Comparison of ENCODE assay signal across 6 worm cellular contexts in genomic region chrII:9092910-9093309, ce11.
TF ChIP-seq lines count a peak whose summit lies in the region.

No protein-coding gene starts in this region.

TF ChIP-seq in whole organism, L1 larva, 84 proteins besides CTCF, POLR2A, EP300 and RAD21 (continues in another document):
- TF ChIP-seq elt-3 (tag; optimal IDR thresholded peaks at IDR 0.05; lab: Kevin White, UChicago), result peak in 1 of 6 experiments; percentile 18
- no peak for TF ChIP-seq unc-98 (GFP tag; IDR thresholded peaks at IDR 0.05; lab: Robert Waterston, UW)
- TF ChIP-seq efl-3 (GFP tag; optimal IDR thresholded peaks at IDR 0.05; lab: Kevin White, UChicago), result no peak
- TF ChIP-seq unc-62 (GFP tag; optimal IDR thresholded peaks at IDR 0.05; lab: Kevin White, UChicago), result no peak
- TF ChIP-seq lin-35 (GFP tag; optimal IDR thresholded peaks at IDR 0.05; lab: Kevin White, UChicago), result peak in 1 of 2 experiments; percentile 22
- TF ChIP-seq dsc-1 (tag; optimal IDR thresholded peaks at IDR 0.05; lab: Kevin White, UChicago), result no peak
- TF ChIP-seq nhr-85 (tag; lab: Kevin White, UChicago), result peak; percentile 56
- TF ChIP-seq nhr-71 (tag; optimal IDR thresholded peaks at IDR 0.05; lab: Kevin White, UChicago), result peak; percentile 0
- no peak for TF ChIP-seq nhr-77 (tag; optimal IDR thresholded peaks at IDR 0.05; lab: Kevin White, UChicago)
- TF ChIP-seq fkh-10 (GFP tag; optimal IDR thresholded peaks at IDR 0.05; lab: Kevin White, UChicago), result no peak
- TF ChIP-seq nhr-47 (tag; optimal IDR thresholded peaks at IDR 0.05; lab: Kevin White, UChicago), result no peak
- TF ChIP-seq ceh-82 (tag; optimal IDR thresholded peaks at IDR 0.05; lab: Kevin White, UChicago), result no peak
- TF ChIP-seq elt-2 (tag; optimal IDR thresholded peaks at IDR 0.05; lab: Kevin White, UChicago), result peak; percentile 48
- no peak for TF ChIP-seq nhr-12 (tag; optimal IDR thresholded peaks at IDR 0.05; lab: Kevin White, UChicago)
- peak; percentile 22 for TF ChIP-seq vab-15 (tag; optimal IDR thresholded peaks at IDR 0.05; lab: Kevin White, UChicago)
- no peak for TF ChIP-seq C34B4.2 (tag; optimal IDR thresholded peaks at IDR 0.05; lab: Kevin White, UChicago)

TF ChIP-seq in whole organism, L2 larva, 48 proteins besides CTCF, POLR2A, EP300 and RAD21 (continues in another document):
- no peak for TF ChIP-seq gmeb-1 (tag; optimal IDR thresholded peaks at IDR 0.05; lab: Kevin White, UChicago)
- no peak for TF ChIP-seq snpc-4 (tag; optimal IDR thresholded peaks at IDR 0.05; lab: Kevin White, UChicago)
- TF ChIP-seq ztf-11 (tag; optimal IDR thresholded peaks at IDR 0.05; lab: Kevin White, UChicago), result no peak
- TF ChIP-seq R02D3.7 (tag; optimal IDR thresholded peaks at IDR 0.05; lab: Kevin White, UChicago), result no peak
- TF ChIP-seq sma-9 (GFP tag; optimal IDR thresholded peaks at IDR 0.05; lab: Kevin White, UChicago), result peak; percentile 28
- no peak for TF ChIP-seq sma-9 (tag; optimal IDR thresholded peaks at IDR 0.05; lab: Kevin White, UChicago)
- TF ChIP-seq egl-27 (tag; optimal IDR thresholded peaks at IDR 0.05; lab: Kevin White, UChicago), result no peak
- no peak for TF ChIP-seq nhr-23 (tag; optimal IDR thresholded peaks at IDR 0.05; lab: Kevin White, UChicago)
- no peak for TF ChIP-seq elt-3 (tag; optimal IDR thresholded peaks at IDR 0.05; lab: Kevin White, UChicago)
- no peak for TF ChIP-seq nhr-21 (tag; optimal IDR thresholded peaks at IDR 0.05; lab: Kevin White, UChicago)
- TF ChIP-seq nhr-12 (tag; optimal IDR thresholded peaks at IDR 0.05; lab: Kevin White, UChicago), result no peak
- no peak for TF ChIP-seq ztf-1 (GFP tag; conservative IDR thresholded peaks at IDR 0.05; lab: Robert Waterston, UW)
- no peak for TF ChIP-seq alr-1 (tag; optimal IDR thresholded peaks at IDR 0.05; lab: Kevin White, UChicago)
- no peak for TF ChIP-seq nhr-129 (tag; optimal IDR thresholded peaks at IDR 0.05; lab: Kevin White, UChicago)
- no peak for TF ChIP-seq ama-1 (optimal IDR thresholded peaks at IDR 0.05; lab: Kevin White, UChicago)
- TF ChIP-seq blmp-1 (tag; optimal IDR thresholded peaks at IDR 0.05; lab: Kevin White, UChicago; ENCODE audit: insufficient read depth), result no peak
- no peak for TF ChIP-seq nhr-77 (tag; optimal IDR thresholded peaks at IDR 0.05; lab: Kevin White, UChicago)

TF ChIP-seq in whole organism, L3 larva, 47 proteins besides CTCF, POLR2A, EP300 and RAD21:
- TF ChIP-seq ztf-4 (tag; optimal IDR thresholded peaks at IDR 0.05; lab: Kevin White, UChicago), result no peak
- TF ChIP-seq elt-2 (tag; optimal IDR thresholded peaks at IDR 0.05; lab: Kevin White, UChicago), result peak; percentile 57
- peak; percentile 67 for TF ChIP-seq pqm-1 (tag; optimal IDR thresholded peaks at IDR 0.05; lab: Kevin White, UChicago)
- peak; percentile 34 for TF ChIP-seq ceh-28 (tag; optimal IDR thresholded peaks at IDR 0.05; lab: Kevin White, UChicago)
TF ChIP-seq in whole organism, L3 larva: peak in this region for 3.

TF ChIP-seq in whole organism, L4 larva, 104 proteins besides CTCF, POLR2A, EP300 and RAD21 (continues in another document):
- TF ChIP-seq fos-1 (tag; optimal IDR thresholded peaks at IDR 0.05; lab: Kevin White, UChicago), result no peak
- no peak for TF ChIP-seq ceh-32 (tag; optimal IDR thresholded peaks at IDR 0.05; lab: Kevin White, UChicago; ENCODE audit: poor library complexity)
- TF ChIP-seq ZK337.2 (GFP tag; IDR thresholded peaks at IDR 0.05; lab: Robert Waterston, UW), result no peak
- peak; percentile 73 for TF ChIP-seq dmd-6 (GFP tag; IDR thresholded peaks at IDR 0.05; lab: Robert Waterston, UW)
- no peak for TF ChIP-seq snpc-4 (tag; optimal IDR thresholded peaks at IDR 0.05; lab: Kevin White, UChicago)
- no peak for TF ChIP-seq Y75B8A.6 (GFP tag; IDR thresholded peaks at IDR 0.05; lab: Robert Waterston, UW)
- TF ChIP-seq hlh-11 (tag; optimal IDR thresholded peaks at IDR 0.05; lab: Kevin White, UChicago), result peak; percentile 60
- no peak for TF ChIP-seq nhr-11 (tag; optimal IDR thresholded peaks at IDR 0.05; lab: Kevin White, UChicago)
- peak; percentile 58 for TF ChIP-seq hlh-30 (tag; optimal IDR thresholded peaks at IDR 0.05; lab: Kevin White, UChicago; ENCODE audit: insufficient read depth)
- TF ChIP-seq spr-3 (GFP tag; optimal IDR thresholded peaks at IDR 0.05; lab: Kevin White, UChicago), result no peak
- no peak for TF ChIP-seq daf-16 (GFP tag; optimal IDR thresholded peaks at IDR 0.05; lab: Kevin White, UChicago)
- peak; percentile 24 for TF ChIP-seq daf-16 (tag; optimal IDR thresholded peaks at IDR 0.05; lab: Kevin White, UChicago)
- TF ChIP-seq dve-1 (tag; optimal IDR thresholded peaks at IDR 0.05; lab: Kevin White, UChicago; ENCODE audit: insufficient read depth), result peak; percentile 55
- TF ChIP-seq ceh-62 (tag; optimal IDR thresholded peaks at IDR 0.05; lab: Kevin White, UChicago), result no peak
- no peak for TF ChIP-seq sdz-12 (GFP tag; optimal IDR thresholded peaks at IDR 0.05; lab: Kevin White, UChicago)
- TF ChIP-seq rbr-2 (tag; optimal IDR thresholded peaks at IDR 0.05; lab: Kevin White, UChicago), result no peak
- TF ChIP-seq jun-1 (tag; optimal IDR thresholded peaks at IDR 0.05; lab: Kevin White, UChicago), result no peak
- TF ChIP-seq nhr-28 (tag; optimal IDR thresholded peaks at IDR 0.05; lab: Kevin White, UChicago), result peak; percentile 46
- TF ChIP-seq dmd-9 (GFP tag; IDR thresholded peaks at IDR 0.05; lab: Robert Waterston, UW), result no peak
- TF ChIP-seq aha-1 (tag; lab: Kevin White, UChicago), result peak; percentile 67
- TF ChIP-seq tra-1 (GFP tag; IDR thresholded peaks at IDR 0.05; lab: Robert Waterston, UW), result no peak

TF ChIP-seq in whole organism, late embryonic, 69 proteins besides CTCF, POLR2A, EP300 and RAD21:
- TF ChIP-seq elt-4 (tag; optimal IDR thresholded peaks at IDR 0.05; lab: Kevin White, UChicago) (no peak), elt-2 (tag; optimal IDR thresholded peaks at IDR 0.05; lab: Kevin White, UChicago) (peak; percentile 42), sox-2 (GFP tag; IDR thresholded peaks at IDR 0.05; lab: Robert Waterston, UW) (no peak)
TF ChIP-seq in whole organism, late embryonic: peak in this region for 1.

TF ChIP-seq in whole organism, young adult, 124 proteins besides CTCF, POLR2A, EP300 and RAD21:
- TF ChIP-seq nhr-80 (tag; optimal IDR thresholded peaks at IDR 0.05; lab: Kevin White, UChicago) (peak; percentile 80), B0261.1 (tag; optimal IDR thresholded peaks at IDR 0.05; lab: Kevin White, UChicago) (no peak), hsf-1 (GFP tag; IDR thresholded peaks at IDR 0.05; lab: Robert Waterston, UW) (no peak), B0336.3 (GFP tag; IDR thresholded peaks at IDR 0.05; lab: Robert Waterston, UW) (no peak), unc-130 (GFP tag; optimal IDR thresholded peaks at IDR 0.05; lab: Kevin White, UChicago) (no peak)
